Fruit fly (Drosophila melanogaster) whole organism, embryonic: Measurements from ENCODE around the gene CG8379.

Source experiments
- ATbp ChIP-seq: fragments of 200-800 bp; sonication (Bioruptor generic); optimal IDR thresholded peaks from 2 replicates; lab custom pipeline; 2017; ENCODE audit warnings: missing biosample characterization, mild to moderate bottlenecking, missing genetic modification characterization, missing genetic modification reagents
- Abd-B ChIP-seq: fragments of 200-800 bp; sonication (Bioruptor generic); optimal IDR thresholded peaks from 2 replicates; lab custom pipeline; 2018; ENCODE audit warnings: missing biosample characterization, mild to moderate bottlenecking, missing genetic modification characterization, moderate library complexity
- Asciz ChIP-seq: fragments of 200-800 bp; sonication (Bioruptor generic); optimal IDR thresholded peaks from 2 replicates; lab custom pipeline; 2017; ENCODE audit warnings: missing biosample characterization, mild to moderate bottlenecking, missing genetic modification characterization, missing genetic modification reagents
- BEAF-32 ChIP-seq: fragments of 200-800 bp; sonication (Bioruptor generic); optimal IDR thresholded peaks from 3 replicates; lab custom pipeline; 2017; ENCODE audit warnings: missing biosample characterization, missing genetic modification characterization, mild to moderate bottlenecking, moderate library complexity, missing genetic modification reagents
- CG12391 ChIP-seq: fragments of 200-800 bp; sonication (Bioruptor generic); optimal IDR thresholded peaks from 3 replicates; lab custom pipeline; 2018; ENCODE audit warnings: missing biosample characterization, mild to moderate bottlenecking, missing genetic modification characterization, moderate library complexity
- CG12744 ChIP-seq: fragments of 200-800 bp; sonication (Bioruptor generic); optimal IDR thresholded peaks from 2 replicates; lab custom pipeline; 2016; ENCODE audit warnings: missing biosample characterization, missing genetic modification characterization
- CG14050 ChIP-seq: fragments of 200-800 bp; sonication (Bioruptor generic); IDR thresholded peaks from 3 replicates; pipeline ENCODE4 v1.3.6; 2022; ENCODE audit warnings: missing biosample characterization, missing genetic modification characterization
- CG14441 ChIP-seq: fragments of 200-800 bp; sonication (Bioruptor generic); IDR thresholded peaks from 2 replicates; pipeline ENCODE4 v1.3.6; 2022; ENCODE audit warnings: missing biosample characterization, missing genetic modification characterization
- CG14965 ChIP-seq: fragments of 200-800 bp; sonication (Bioruptor generic); optimal IDR thresholded peaks from 2 replicates; lab custom pipeline; 2016; ENCODE audit warnings: missing biosample characterization, missing genetic modification characterization, borderline replicate concordance
- CG1529 ChIP-seq: fragments of 200-800 bp; sonication (Bioruptor generic); optimal IDR thresholded peaks from 3 replicates; lab custom pipeline; 2018; ENCODE audit warnings: missing biosample characterization, missing genetic modification characterization
- CG17829 ChIP-seq: fragments of 200-800 bp; optimal IDR thresholded peaks from 2 replicates; lab custom pipeline; 2019; ENCODE audit warnings: missing biosample characterization, mild to moderate bottlenecking, missing genetic modification characterization, moderate library complexity
- CG30431 ChIP-seq: fragments of 200-800 bp; sonication (Bioruptor generic); optimal IDR thresholded peaks from 2 replicates; lab custom pipeline; 2017; ENCODE audit warnings: missing biosample characterization, missing genetic modification characterization
- CG3281 ChIP-seq: fragments of 200-800 bp; sonication (Bioruptor generic); optimal IDR thresholded peaks from 3 replicates; lab custom pipeline; 2017; ENCODE audit warnings: missing biosample characterization, mild to moderate bottlenecking, missing genetic modification characterization
- CG6689 ChIP-seq: fragments of 200-800 bp; sonication (Bioruptor generic); IDR thresholded peaks from 2 replicates; pipeline ENCODE4 v1.3.6; 2022; ENCODE audit warnings: missing biosample characterization, missing genetic modification characterization
- CG7271 ChIP-seq: fragments of 200-800 bp; sonication (Bioruptor generic); optimal IDR thresholded peaks from 2 replicates; lab custom pipeline; 2018; ENCODE audit warnings: missing biosample characterization, mild to moderate bottlenecking, missing genetic modification characterization, moderate library complexity
- CG9609 ChIP-seq: fragments of 200-800 bp; sonication (Bioruptor generic); optimal IDR thresholded peaks from 3 replicates; lab custom pipeline; 2016; ENCODE audit warnings: missing biosample characterization, missing genetic modification characterization
- Dek ChIP-seq: fragments of 200-800 bp; sonication (Bioruptor generic); optimal IDR thresholded peaks from 3 replicates; lab custom pipeline; 2019; ENCODE audit warnings: missing biosample characterization, mild to moderate bottlenecking, missing genetic modification characterization, moderate library complexity
- Dip2 ChIP-seq: fragments of 200-800 bp; sonication (Bioruptor generic); IDR thresholded peaks from 2 replicates; pipeline ENCODE4 v1.3.6; 2022; ENCODE audit warnings: missing biosample characterization, missing genetic modification characterization
- Dll ChIP-seq: fragments of 200-800 bp; sonication (Bioruptor generic); IDR thresholded peaks from 4 replicates; pipeline ENCODE4 v1.3.6; 2022; ENCODE audit warnings: missing biosample characterization, missing genetic modification characterization; ENCODE audit not compliant: partially characterized antibody
- Dref ChIP-seq: fragments of 200-800 bp; sonication (Bioruptor generic); IDR thresholded peaks from 2 replicates; pipeline ENCODE4 v1.3.6; 2022; ENCODE audit warnings: missing biosample characterization, missing genetic modification characterization
- E2f1 ChIP-seq: fragments of 200-800 bp; sonication (Bioruptor generic); IDR thresholded peaks from 2 replicates; pipeline ENCODE4 v1.3.6; 2022; ENCODE audit warnings: missing biosample characterization, missing genetic modification characterization
- Fer1 ChIP-seq: fragments of 200-800 bp; sonication (Bioruptor generic); optimal IDR thresholded peaks from 2 replicates; lab custom pipeline; 2017; ENCODE audit warnings: missing biosample characterization, mild to moderate bottlenecking, missing genetic modification characterization
- Gug ChIP-seq: fragments of 200-800 bp; sonication (Bioruptor generic); IDR thresholded peaks from 4 replicates; pipeline ENCODE4 v1.3.6; 2022; ENCODE audit warnings: missing biosample characterization, missing genetic modification characterization
- HLHmδ ChIP-seq: fragments of 200-800 bp; sonication (Bioruptor generic); optimal IDR thresholded peaks from 2 replicates; lab custom pipeline; 2018; ENCODE audit warnings: missing biosample characterization, mild to moderate bottlenecking, missing genetic modification characterization, moderate library complexity
- Hsf ChIP-seq: fragments of 200-800 bp; sonication (Bioruptor generic); optimal IDR thresholded peaks from 3 replicates; lab custom pipeline; 2016; ENCODE audit warnings: missing biosample characterization, missing genetic modification characterization
- Lpt ChIP-seq: fragments of >200 bp; optimal IDR thresholded peaks from 2 replicates; lab custom pipeline; 2018; ENCODE audit warnings: missing biosample characterization, missing genetic modification characterization
- Poxn ChIP-seq: fragments of 200-800 bp; sonication (Bioruptor generic); IDR thresholded peaks from 2 replicates; pipeline ENCODE4 v1.3.6; 2022; ENCODE audit warnings: missing biosample characterization, missing genetic modification characterization
- Side ChIP-seq: fragments of 200-800 bp; sonication (Bioruptor generic); optimal IDR thresholded peaks from 2 replicates; lab custom pipeline; 2016; ENCODE audit warnings: missing biosample characterization, missing genetic modification characterization
- Sry-β ChIP-seq: fragments of 200-800 bp; sonication (Bioruptor generic); optimal IDR thresholded peaks from 2 replicates; lab custom pipeline; 2018; ENCODE audit warnings: missing biosample characterization, mild to moderate bottlenecking, missing genetic modification characterization, moderate library complexity
- ab ChIP-seq: fragments of 200-800 bp; sonication (Bioruptor generic); optimal IDR thresholded peaks from 2 replicates; lab custom pipeline; 2016; ENCODE audit warnings: missing biosample characterization, missing genetic modification characterization
- bbx ChIP-seq: fragments of 200-800 bp; sonication (Bioruptor generic); IDR thresholded peaks from 2 replicates; pipeline ENCODE4 v1.3.6; 2022; ENCODE audit warnings: missing biosample characterization, missing genetic modification characterization; ENCODE audit not compliant: partially characterized antibody
- br ChIP-seq: fragments of >200 bp; optimal IDR thresholded peaks from 2 replicates; lab custom pipeline; 2017
- chinmo ChIP-seq: fragments of 200-800 bp; sonication (Bioruptor generic); IDR thresholded peaks from 4 replicates; pipeline ENCODE4 v1.3.6; 2022; ENCODE audit warnings: missing biosample characterization, missing genetic modification characterization; ENCODE audit not compliant: partially characterized antibody
- cwo ChIP-seq: fragments of 200-800 bp; sonication (Bioruptor generic); optimal IDR thresholded peaks from 3 replicates; lab custom pipeline; 2017; ENCODE audit warnings: missing biosample characterization, missing genetic modification characterization, mild to moderate bottlenecking, moderate library complexity, missing genetic modification reagents
- dan ChIP-seq: fragments of 200-800 bp; sonication (Bioruptor generic); IDR thresholded peaks from 2 replicates; pipeline ENCODE4 v1.3.6; 2022; ENCODE audit warnings: missing biosample characterization, missing genetic modification characterization
- fu2 ChIP-seq: fragments of 200-800 bp; sonication (Bioruptor generic); optimal IDR thresholded peaks from 2 replicates; lab custom pipeline; 2016; ENCODE audit warnings: missing biosample characterization, missing genetic modification characterization
- gcm ChIP-seq: fragments of 200-800 bp; sonication (Bioruptor generic); optimal IDR thresholded peaks from 2 replicates; lab custom pipeline; 2019; ENCODE audit warnings: missing biosample characterization, mild to moderate bottlenecking, missing genetic modification characterization, moderate library complexity
- gcm2 ChIP-seq: fragments of 200-800 bp; sonication (Bioruptor generic); optimal IDR thresholded peaks from 2 replicates; lab custom pipeline; 2016; ENCODE audit warnings: missing biosample characterization, missing genetic modification characterization
- gsb ChIP-seq: fragments of 200-800 bp; sonication (Bioruptor generic); IDR thresholded peaks from 2 replicates; pipeline ENCODE4 v1.3.6; 2022; ENCODE audit warnings: missing biosample characterization, missing genetic modification characterization
- gsb-n ChIP-seq: fragments of 200-800 bp; sonication (Bioruptor generic); optimal IDR thresholded peaks from 3 replicates; lab custom pipeline; 2018; ENCODE audit warnings: missing biosample characterization, mild to moderate bottlenecking, missing genetic modification characterization
- hkb ChIP-seq, 2 experiments: fragments of 200-800 bp in 1 of 2; fragments of >200 bp in 1 of 2; sonication (Bioruptor generic) in 1 of 2; IDR thresholded peaks in 1 of 2; optimal IDR thresholded peaks in 1 of 2; 2 replicates each; pipeline versions ENCODE4 v1.3.6 to Lab custom; 2017 to 2022; ENCODE audit warnings: missing biosample characterization in 1 of 2, missing genetic modification characterization in 1 of 2
- insv ChIP-seq, 2 experiments: fragments of 200-800 bp; sonication (Bioruptor generic); optimal IDR thresholded peaks; 3 replicates each; lab custom pipeline; 2016 to 2018; ENCODE audit warnings: missing biosample characterization in 2 of 2, missing genetic modification characterization in 2 of 2
- nerfin-1 ChIP-seq: fragments of 200-800 bp; sonication (Bioruptor generic); optimal IDR thresholded peaks from 3 replicates; lab custom pipeline; 2019; ENCODE audit warnings: missing biosample characterization, mild to moderate bottlenecking, missing genetic modification characterization, moderate library complexity
- oc ChIP-seq: fragments of 200-800 bp; sonication (Bioruptor generic); optimal IDR thresholded peaks from 2 replicates; lab custom pipeline; 2018; ENCODE audit warnings: missing biosample characterization, mild to moderate bottlenecking, missing genetic modification characterization, moderate library complexity
- org-1 ChIP-seq: fragments of 200-800 bp; sonication (Bioruptor generic); optimal IDR thresholded peaks from 2 replicates; lab custom pipeline; 2017; ENCODE audit warnings: missing biosample characterization, missing genetic modification characterization
- pum ChIP-seq: fragments of 200-800 bp; sonication (Bioruptor generic); optimal IDR thresholded peaks from 2 replicates; lab custom pipeline; 2016; ENCODE audit warnings: missing biosample characterization, missing genetic modification characterization
- row ChIP-seq: fragments of 200-800 bp; sonication (Bioruptor generic); IDR thresholded peaks from 3 replicates; pipeline ENCODE4 v1.3.6; 2022; ENCODE audit warnings: missing biosample characterization, missing genetic modification characterization
- sd ChIP-seq: fragments of 200-800 bp; sonication (Bioruptor generic); optimal IDR thresholded peaks from 3 replicates; lab custom pipeline; 2018; ENCODE audit warnings: missing biosample characterization, mild to moderate bottlenecking, missing genetic modification characterization, moderate library complexity
- sens-2 ChIP-seq: fragments of 200-800 bp; sonication (Bioruptor generic); IDR thresholded peaks from 2 replicates; pipeline ENCODE4 v1.3.6; 2022; ENCODE audit warnings: missing biosample characterization, missing genetic modification characterization
- tin ChIP-seq: fragments of 200-800 bp; sonication (Bioruptor generic); optimal IDR thresholded peaks from 3 replicates; lab custom pipeline; 2016; ENCODE audit warnings: missing biosample characterization, missing genetic modification characterization

CG8379 gene

DNA sequence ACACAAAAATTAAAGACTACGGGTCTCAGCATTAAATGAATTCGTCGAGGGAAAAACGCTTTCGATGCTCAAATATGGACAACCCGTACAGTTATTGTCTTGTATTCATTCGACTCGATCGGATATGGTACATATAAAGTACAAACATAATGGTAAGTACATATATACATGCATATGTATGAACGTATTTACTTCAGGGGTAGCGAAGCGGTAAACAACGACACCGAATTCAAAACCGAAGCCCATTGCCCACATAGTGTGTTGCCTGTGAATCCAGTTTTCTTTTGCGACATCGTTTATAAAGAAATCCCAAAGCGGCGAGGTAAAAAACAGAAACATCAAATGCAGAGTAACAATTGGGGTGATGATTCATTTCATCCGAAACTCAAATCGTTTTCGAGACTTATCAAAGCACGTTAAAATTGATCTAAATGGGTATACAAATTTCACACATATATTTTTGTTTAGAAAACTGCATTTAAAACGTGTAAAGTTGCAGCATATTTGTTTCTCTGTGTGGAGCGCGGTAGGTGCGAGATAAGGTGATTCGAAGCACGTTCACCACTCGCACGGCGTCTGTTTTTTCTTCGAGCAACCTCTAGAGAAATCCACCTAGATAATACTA, 11.8 kb upstream of the CG8379 start (continued):
- TF ChIP-seq E2f1 (GFP tag; lab: Robert Waterston, UW), result peak; percentile 49; the same call in 1 of the 2 replicates
- peak; percentile 31 for TF ChIP-seq gsb-n
- TF ChIP-seq insv (GFP tag; optimal IDR thresholded peaks at IDR 0.05; lab: Kevin White, UChicago), result no peak
- no peak for TF ChIP-seq gsb (GFP tag; lab: Robert Waterston, UW)
- TF ChIP-seq CG7271, result no peak
- TF ChIP-seq oc (tag; lab: Kevin White, UChicago), result peak; percentile 70
- peak; percentile 76 for TF ChIP-seq row
- TF ChIP-seq sens-2 (GFP tag; lab: Robert Waterston, UW), result no peak
- TF ChIP-seq chinmo (GFP tag; lab: Robert Waterston, UW), result 0 out of 4 replicates have a peak, but pooled peaks have one; percentile 13
- TF ChIP-seq CG30431 (GFP tag; lab: Kevin White, UChicago), result peak; percentile 19
- no peak for TF ChIP-seq nerfin-1 (tag; lab: Kevin White, UChicago)
- peak; percentile 52 for TF ChIP-seq gcm (GFP tag; lab: Kevin White, UChicago)
- no peak for TF ChIP-seq Dek (tag; lab: Kevin White, UChicago)
- no peak for TF ChIP-seq CG3281 (GFP tag; lab: Kevin White, UChicago)
- TF ChIP-seq ab (GFP tag; lab: Kevin White, UChicago), result no peak
- peak; percentile 44 for TF ChIP-seq ATbp (GFP tag; lab: Kevin White, UChicago)
- TF ChIP-seq Dip2 (GFP tag; lab: Robert Waterston, UW), result no peak
- no peak for TF ChIP-seq Dref (GFP tag; lab: Robert Waterston, UW)
- peak; percentile 12 for TF ChIP-seq pum (GFP tag; lab: Kevin White, UChicago)
- peak; percentile 26 for TF ChIP-seq CG12391 (tag; lab: Kevin White, UChicago)
- no peak for TF ChIP-seq Side (GFP tag; lab: Kevin White, UChicago)
- TF ChIP-seq hkb (optimal IDR thresholded peaks at IDR 0.05; lab: Kevin White, UChicago), result no peak
- peak; percentile 64 for TF ChIP-seq hkb (GFP tag; IDR thresholded peaks at IDR 0.05; lab: Robert Waterston, UW)
- TF ChIP-seq BEAF-32 (GFP tag; lab: Kevin White, UChicago), result no peak
- TF ChIP-seq CG14965 (GFP tag; lab: Kevin White, UChicago), result peak; percentile 42
- TF ChIP-seq Asciz (GFP tag; lab: Kevin White, UChicago), result peak; percentile 50
- TF ChIP-seq CG14441, result peak; percentile 70
- peak; percentile 19 for TF ChIP-seq tin
- peak; percentile 73 for TF ChIP-seq CG6689 (GFP tag; lab: Robert Waterston, UW)
- TF ChIP-seq sd (tag; lab: Kevin White, UChicago), result no peak
- TF ChIP-seq fu2, result no peak
- no peak for TF ChIP-seq Lpt (GFP tag; lab: Kevin White, UChicago)
- TF ChIP-seq Dll (GFP tag; lab: Robert Waterston, UW), result no peak
- no peak for TF ChIP-seq Poxn
- peak; percentile 11 for TF ChIP-seq CG17829 (tag; lab: Kevin White, UChicago)
- TF ChIP-seq HLHmδ, result no peak
- no peak; the same call in 1 of the 2 replicates for TF ChIP-seq bbx (GFP tag; lab: Robert Waterston, UW)
- peak; percentile 41 for TF ChIP-seq gcm2
- peak; percentile 18; the same call in 1 of the 3 replicates for TF ChIP-seq CG14050 (GFP tag; lab: Robert Waterston, UW)
- TF ChIP-seq CG12744 (GFP tag; lab: Kevin White, UChicago), result no peak
- TF ChIP-seq cwo (GFP tag; lab: Kevin White, UChicago), result peak; percentile 71
- TF ChIP-seq br (lab: Kevin White, UChicago), result no peak
- peak; percentile 22 for TF ChIP-seq CG9609 (GFP tag; lab: Kevin White, UChicago)
- TF ChIP-seq Gug, result peak; percentile 39; the same call in 2 of the 4 replicates
- peak; percentile 54 for TF ChIP-seq Hsf (GFP tag; lab: Kevin White, UChicago)
- TF ChIP-seq org-1 (GFP tag; lab: Kevin White, UChicago), result peak; percentile 59
- TF ChIP-seq dan (GFP tag; lab: Robert Waterston, UW), result no peak
- peak; percentile 39 for TF ChIP-seq Abd-B (GFP tag; lab: Kevin White, UChicago)
- TF ChIP-seq Sry-β (GFP tag; lab: Kevin White, UChicago), result no peak
- TF ChIP-seq Fer1 (GFP tag; lab: Kevin White, UChicago), result no peak
- TF ChIP-seq CG1529 (GFP tag; lab: Kevin White, UChicago), result peak; percentile 22
